Worm (Caenorhabditis elegans): ENCODE results near the gene Y45F10C.4.
"Not testable (repeated sequence)": the region's sequence is repeated elsewhere in the genome, so short reads cannot be mapped to it uniquely, and the experiment has no call there.

DNA sequence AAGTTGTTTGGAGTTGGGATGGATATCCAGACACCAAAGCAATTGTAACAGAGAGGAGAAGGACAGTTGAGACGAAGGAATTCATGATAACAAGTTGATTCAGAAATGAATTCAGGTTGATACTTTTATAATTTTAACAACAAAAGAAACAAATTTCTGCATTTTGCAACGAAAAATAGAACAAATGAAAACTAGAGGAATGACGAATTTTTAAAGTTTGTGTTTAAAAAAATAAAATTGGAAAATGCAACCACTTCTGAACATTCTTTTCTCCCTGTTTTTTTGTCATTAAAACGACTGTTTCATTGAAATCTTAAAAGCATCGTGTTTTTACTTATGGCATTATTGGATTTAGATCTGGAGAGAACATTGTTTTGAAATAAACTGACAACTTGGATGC lies 12.6 kb downstream of the Y45F10C.4 start, which contains the start of gene C08F11.12:
- TF ChIP-seq ama-1 (optimal IDR thresholded peaks at IDR 0.05); tra-4 (tag; optimal IDR thresholded peaks at IDR 0.05); sea-1 (GFP tag; conservative IDR thresholded peaks at IDR 0.05); ets-7 (tag; optimal IDR thresholded peaks at IDR 0.05); tbx-11 (GFP tag; IDR thresholded peaks at IDR 0.05): not testable (repeated sequence)
